Fruit fly (Drosophila melanogaster) whole organism, embryonic: ENCODE measurements around the gene Mgstl.

Source experiments
- Abd-B ChIP-seq: fragments of 200-800 bp; sonication (Bioruptor generic); optimal IDR thresholded peaks from 2 replicates; lab custom pipeline; 2018; ENCODE audit warnings: missing biosample characterization, mild to moderate bottlenecking, missing genetic modification characterization, moderate library complexity
- Ada2b ChIP-seq: fragments of 200-800 bp; sonication (Bioruptor generic); IDR thresholded peaks from 2 replicates; pipeline ENCODE4 v1.3.6; 2022; ENCODE audit warnings: missing biosample characterization, missing genetic modification characterization
- Asciz ChIP-seq: fragments of 200-800 bp; sonication (Bioruptor generic); optimal IDR thresholded peaks from 2 replicates; lab custom pipeline; 2017; ENCODE audit warnings: missing biosample characterization, mild to moderate bottlenecking, missing genetic modification characterization, missing genetic modification reagents
- CG10147 ChIP-seq: fragments of 200-800 bp; sonication (Bioruptor generic); optimal IDR thresholded peaks from 2 replicates; lab custom pipeline; 2019; ENCODE audit warnings: missing biosample characterization, mild to moderate bottlenecking, missing genetic modification characterization, moderate library complexity
- CG10959 ChIP-seq: fragments of 200-800 bp; sonication (Bioruptor generic); IDR thresholded peaks from 2 replicates; pipeline ENCODE4 v1.3.6; 2022; ENCODE audit warnings: missing biosample characterization, missing genetic modification characterization
- CG11696 ChIP-seq: fragments of 200-800 bp; sonication (Bioruptor generic); IDR thresholded peaks from 2 replicates; pipeline ENCODE4 v1.3.6; 2022; ENCODE audit warnings: missing biosample characterization, missing genetic modification characterization
- CG14050 ChIP-seq: fragments of 200-800 bp; sonication (Bioruptor generic); IDR thresholded peaks from 3 replicates; pipeline ENCODE4 v1.3.6; 2022; ENCODE audit warnings: missing biosample characterization, missing genetic modification characterization
- CG17359 ChIP-seq: fragments of 200-800 bp; sonication (Bioruptor generic); optimal IDR thresholded peaks from 3 replicates; lab custom pipeline; 2018; ENCODE audit warnings: missing biosample characterization, mild to moderate bottlenecking, missing genetic modification characterization, moderate library complexity
- CG17802 ChIP-seq: fragments of 200-800 bp; sonication (Bioruptor generic); optimal IDR thresholded peaks from 2 replicates; lab custom pipeline; 2018; ENCODE audit warnings: missing biosample characterization, mild to moderate bottlenecking, missing genetic modification characterization, moderate library complexity
- CG18262 ChIP-seq: fragments of 200-800 bp; optimal IDR thresholded peaks from 3 replicates; lab custom pipeline; 2019; ENCODE audit warnings: missing biosample characterization, mild to moderate bottlenecking, missing genetic modification characterization, moderate library complexity
- CG1832 ChIP-seq: fragments of 200-800 bp; sonication (Bioruptor generic); optimal IDR thresholded peaks from 2 replicates; lab custom pipeline; 2017; ENCODE audit warnings: missing biosample characterization, mild to moderate bottlenecking, missing genetic modification characterization, inconsistent platforms
- CG18476 ChIP-seq: fragments of 200-800 bp; sonication (Bioruptor generic); optimal IDR thresholded peaks from 2 replicates; lab custom pipeline; 2016; ENCODE audit warnings: missing biosample characterization, mild to moderate bottlenecking, missing genetic modification characterization
- CG18764 ChIP-seq: fragments of 200-800 bp; sonication (Bioruptor generic); optimal IDR thresholded peaks from 3 replicates; lab custom pipeline; 2016; ENCODE audit warnings: missing biosample characterization, missing genetic modification characterization
- CG32767 ChIP-seq: fragments of 200-800 bp; sonication (Bioruptor generic); IDR thresholded peaks from 2 replicates; pipeline ENCODE4 v1.3.6; 2022; ENCODE audit warnings: missing biosample characterization, missing genetic modification characterization
- CG32772 ChIP-seq: fragments of 200-800 bp; sonication (Bioruptor generic); IDR thresholded peaks from 2 replicates; pipeline ENCODE4 v1.3.6; 2022; ENCODE audit warnings: missing biosample characterization, missing genetic modification characterization
- CG3407 ChIP-seq: fragments of 200-800 bp; sonication (Bioruptor generic); optimal IDR thresholded peaks from 2 replicates; lab custom pipeline; 2018; ENCODE audit warnings: missing biosample characterization, mild to moderate bottlenecking, missing genetic modification characterization
- CG34224 ChIP-seq: fragments of 200-800 bp; sonication (Bioruptor generic); IDR thresholded peaks from 3 replicates; pipeline ENCODE4 v1.3.6; 2022; ENCODE audit warnings: missing biosample characterization, missing genetic modification characterization; ENCODE audit not compliant: partially characterized antibody
- CG4282 ChIP-seq: fragments of 200-800 bp; sonication (Bioruptor generic); optimal IDR thresholded peaks from 2 replicates; lab custom pipeline; 2016; ENCODE audit warnings: missing biosample characterization, missing genetic modification characterization
- CG4404 ChIP-seq: fragments of 200-800 bp; sonication (Bioruptor generic); IDR thresholded peaks from 2 replicates; pipeline ENCODE4 v1.3.6; 2022; ENCODE audit warnings: missing biosample characterization, missing genetic modification characterization
- CG4820 ChIP-seq: fragments of 200-800 bp; sonication (Bioruptor generic); optimal IDR thresholded peaks from 3 replicates; lab custom pipeline; 2016; ENCODE audit warnings: missing biosample characterization, missing genetic modification characterization
- CG7839 ChIP-seq: fragments of 200-800 bp; sonication (Bioruptor generic); optimal IDR thresholded peaks from 3 replicates; lab custom pipeline; 2018; ENCODE audit warnings: missing biosample characterization, mild to moderate bottlenecking, missing genetic modification characterization, moderate library complexity
- CG8290 ChIP-seq, 3 experiments: fragments of 200-800 bp; sonication (Bioruptor generic); optimal IDR thresholded peaks; 2 replicates each; lab custom pipeline; 2016 to 2019; ENCODE audit warnings: missing biosample characterization in 3 of 3, missing genetic modification characterization in 3 of 3, mild to moderate bottlenecking in 2 of 3, moderate library complexity in 1 of 3
- CG8478 ChIP-seq: fragments of >200 bp; optimal IDR thresholded peaks from 2 replicates; lab custom pipeline; 2018
- CG9876 ChIP-seq: fragments of 200-800 bp; sonication (Bioruptor generic); optimal IDR thresholded peaks from 2 replicates; lab custom pipeline; 2016; ENCODE audit warnings: missing biosample characterization, missing genetic modification characterization
- Chrac-16 ChIP-seq: fragments of 200-800 bp; sonication (Bioruptor generic); optimal IDR thresholded peaks from 3 replicates; lab custom pipeline; 2016; ENCODE audit warnings: missing biosample characterization, missing genetic modification characterization
- Dip3 ChIP-seq: fragments of 200-800 bp; sonication (Bioruptor generic); optimal IDR thresholded peaks from 3 replicates; lab custom pipeline; 2016; ENCODE audit warnings: missing biosample characterization, missing genetic modification characterization
- GATAe ChIP-seq: fragments of 200-800 bp; sonication (Bioruptor generic); conservative IDR thresholded peaks from 2 replicates; pipeline ENCODE4 v1.3.6; 2022; ENCODE audit warnings: missing biosample characterization, missing genetic modification characterization
- H15 ChIP-seq: fragments of 200-800 bp; sonication (Bioruptor generic); IDR thresholded peaks from 3 replicates; pipeline ENCODE4 v1.3.6; 2022; ENCODE audit warnings: missing biosample characterization, missing genetic modification characterization
- Hand ChIP-seq: fragments of 200-800 bp; sonication (Bioruptor generic); optimal IDR thresholded peaks from 2 replicates; lab custom pipeline; 2017; ENCODE audit warnings: mild to moderate bottlenecking, missing biosample characterization, missing genetic modification reagents, missing genetic modification characterization
- Hr51 ChIP-seq, 2 experiments: fragments of 200-800 bp; sonication (Bioruptor generic); optimal IDR thresholded peaks; 2 replicates in 1 of 2; 3 replicates in 1 of 2; lab custom pipeline; 2016 to 2018; ENCODE audit warnings: missing biosample characterization in 2 of 2, missing genetic modification characterization in 2 of 2, mild to moderate bottlenecking in 1 of 2, moderate library complexity in 1 of 2
- Med ChIP-seq: fragments of 200-800 bp; sonication (Bioruptor generic); peaks from one replicate; lab custom pipeline; 2016; ENCODE audit warnings: missing biosample characterization, missing genetic modification characterization, mild to moderate bottlenecking, inconsistent platforms, moderate library complexity
- Myb ChIP-seq: fragments of 200-800 bp; sonication (Bioruptor generic); optimal IDR thresholded peaks from 2 replicates; lab custom pipeline; 2016; ENCODE audit warnings: missing biosample characterization, missing genetic modification characterization
- Nf-YA ChIP-seq: fragments of 200-800 bp; sonication (Bioruptor generic); IDR thresholded peaks from 2 replicates; pipeline ENCODE4 v1.3.6; 2022; ENCODE audit warnings: missing biosample characterization, missing genetic modification characterization
- Poxn ChIP-seq: fragments of 200-800 bp; sonication (Bioruptor generic); IDR thresholded peaks from 2 replicates; pipeline ENCODE4 v1.3.6; 2022; ENCODE audit warnings: missing biosample characterization, missing genetic modification characterization
- Sox102F ChIP-seq: fragments of 200-800 bp; sonication (Bioruptor generic); optimal IDR thresholded peaks from 2 replicates; lab custom pipeline; 2018; ENCODE audit warnings: missing biosample characterization, mild to moderate bottlenecking, missing genetic modification characterization, moderate library complexity
- Sry-δ ChIP-seq: fragments of 200-800 bp; sonication (Bioruptor generic); optimal IDR thresholded peaks from 2 replicates; lab custom pipeline; 2016; ENCODE audit warnings: missing biosample characterization, missing genetic modification characterization
- bsh ChIP-seq, 2 experiments: fragments of 200-800 bp; sonication (Bioruptor generic); optimal IDR thresholded peaks; 2 replicates each; lab custom pipeline; 2017 to 2018; ENCODE audit warnings: mild to moderate bottlenecking in 2 of 2, missing biosample characterization in 2 of 2, missing genetic modification characterization in 2 of 2, moderate library complexity in 1 of 2
- cg ChIP-seq: fragments of 200-800 bp; sonication (Bioruptor generic); optimal IDR thresholded peaks from 3 replicates; lab custom pipeline; 2019; ENCODE audit warnings: missing biosample characterization, mild to moderate bottlenecking, missing genetic modification characterization, moderate library complexity
- corto ChIP-seq: fragments of 200-800 bp; sonication (Bioruptor generic); optimal IDR thresholded peaks from 2 replicates; lab custom pipeline; 2016; ENCODE audit warnings: missing biosample characterization, mild to moderate bottlenecking, missing genetic modification characterization, moderate library complexity
- crol ChIP-seq: fragments of 200-800 bp; sonication (Bioruptor generic); IDR thresholded peaks from 2 replicates; pipeline ENCODE4 v1.3.6; 2022; ENCODE audit warnings: missing biosample characterization, missing genetic modification characterization
- cwo ChIP-seq: fragments of 200-800 bp; sonication (Bioruptor generic); optimal IDR thresholded peaks from 3 replicates; lab custom pipeline; 2017; ENCODE audit warnings: missing biosample characterization, missing genetic modification characterization, mild to moderate bottlenecking, moderate library complexity, missing genetic modification reagents
- klu ChIP-seq: fragments of 200-800 bp; sonication (Bioruptor generic); IDR thresholded peaks from 2 replicates; pipeline ENCODE4 v1.3.6; 2022; ENCODE audit warnings: missing biosample characterization, missing genetic modification characterization
- onecut ChIP-seq: fragments of 200-800 bp; sonication (Bioruptor generic); IDR thresholded peaks from 2 replicates; pipeline ENCODE4 v1.3.6; 2022; ENCODE audit warnings: missing biosample characterization, missing genetic modification characterization
- ranshi ChIP-seq: fragments of 200-800 bp; sonication (Bioruptor generic); IDR thresholded peaks from 2 replicates; pipeline ENCODE4 v1.3.6; 2022; ENCODE audit warnings: missing biosample characterization, missing genetic modification characterization
- row ChIP-seq: fragments of 200-800 bp; sonication (Bioruptor generic); IDR thresholded peaks from 3 replicates; pipeline ENCODE4 v1.3.6; 2022; ENCODE audit warnings: missing biosample characterization, missing genetic modification characterization
- sens ChIP-seq: fragments of 200-800 bp; sonication (Bioruptor generic); peaks from one replicate; lab custom pipeline; 2016; ENCODE audit warnings: missing biosample characterization, missing genetic modification characterization
- sens-2 ChIP-seq: fragments of 200-800 bp; sonication (Bioruptor generic); IDR thresholded peaks from 2 replicates; pipeline ENCODE4 v1.3.6; 2022; ENCODE audit warnings: missing biosample characterization, missing genetic modification characterization
- shn ChIP-seq: fragments of 200-800 bp; sonication (Bioruptor generic); optimal IDR thresholded peaks from 3 replicates; lab custom pipeline; 2016; ENCODE audit warnings: missing biosample characterization, missing genetic modification characterization
- sima ChIP-seq: fragments of 200-800 bp; sonication (Bioruptor generic); optimal IDR thresholded peaks from 2 replicates; lab custom pipeline; 2016; ENCODE audit warnings: missing biosample characterization, missing genetic modification characterization
- unpg ChIP-seq: fragments of 200-800 bp; sonication (Bioruptor generic); optimal IDR thresholded peaks from 3 replicates; lab custom pipeline; 2018; ENCODE audit warnings: missing biosample characterization, mild to moderate bottlenecking, missing genetic modification characterization, moderate library complexity
- wek ChIP-seq: fragments of 200-800 bp; sonication (Bioruptor generic); optimal IDR thresholded peaks from 3 replicates; lab custom pipeline; 2018; ENCODE audit warnings: missing biosample characterization, mild to moderate bottlenecking, missing genetic modification characterization, moderate library complexity
- z ChIP-seq: fragments of 200-800 bp; sonication (Bioruptor generic); IDR thresholded peaks from 3 replicates; pipeline ENCODE4 v1.3.6; 2022; ENCODE audit warnings: missing biosample characterization, missing genetic modification characterization

Mgstl gene

DNA sequence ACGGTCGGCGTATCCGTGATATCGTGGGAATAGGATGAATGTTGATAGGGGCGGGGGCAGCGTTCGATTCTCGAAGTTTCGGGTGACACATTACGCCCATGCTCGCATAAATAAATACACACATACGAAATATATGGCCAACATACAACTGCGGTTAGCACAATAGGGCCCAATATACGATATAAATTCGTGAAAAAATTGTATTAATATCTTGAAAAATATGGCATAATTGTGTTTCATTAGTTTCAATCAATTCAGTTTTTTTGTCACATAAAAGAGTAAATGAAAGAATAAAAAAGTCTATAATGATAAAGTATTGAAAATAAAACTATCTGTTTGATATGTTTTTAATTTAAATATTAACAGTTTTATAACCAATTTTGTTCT, 6.0 kb upstream of the Mgstl start:
- no peak for TF ChIP-seq corto (GFP tag; lab: Kevin White, UChicago)
- TF ChIP-seq sens-2, result no peak
- 0 out of 3 replicates have a peak, but pooled peaks have one; percentile 40 for TF ChIP-seq z
- no peak for TF ChIP-seq Abd-B
- no peak for TF ChIP-seq GATAe (GFP tag; lab: Robert Waterston, UW)
- no peak for TF ChIP-seq CG8290 (GFP tag; optimal IDR thresholded peaks at IDR 0.05; lab: Kevin White, UChicago)
- peak in 1 of 2 experiments; percentile 21 for TF ChIP-seq CG8290 (tag; optimal IDR thresholded peaks at IDR 0.05; lab: Kevin White, UChicago)
- TF ChIP-seq CG10147, result no peak
- TF ChIP-seq cwo, result no peak
- peak in 1 of 2 experiments; percentile 26 for TF ChIP-seq bsh (GFP tag; optimal IDR thresholded peaks at IDR 0.05; lab: Kevin White, UChicago)
- TF ChIP-seq klu, result no peak
- TF ChIP-seq row, result peak; percentile 53; the same call in 1 of the 3 replicates
- TF ChIP-seq Poxn (GFP tag; lab: Robert Waterston, UW), result no peak
- TF ChIP-seq CG18262 (tag; lab: Kevin White, UChicago), result peak; percentile 24
- TF ChIP-seq cg (GFP tag; lab: Kevin White, UChicago), result no peak
- peak; percentile 17 for TF ChIP-seq unpg (GFP tag; lab: Kevin White, UChicago)
- TF ChIP-seq sens (GFP tag; lab: Kevin White, UChicago), result peak; percentile 31
- TF ChIP-seq sima (GFP tag; lab: Kevin White, UChicago), result no peak
- no peak for TF ChIP-seq CG4820 (GFP tag; lab: Kevin White, UChicago)
- no peak for TF ChIP-seq CG4404 (GFP tag; lab: Robert Waterston, UW)
- no peak for TF ChIP-seq Asciz (GFP tag; lab: Kevin White, UChicago)
- peak; percentile 5 for TF ChIP-seq Sox102F (GFP tag; lab: Kevin White, UChicago)
- no peak for TF ChIP-seq CG8478 (lab: Kevin White, UChicago)
- no peak for TF ChIP-seq CG18476 (GFP tag; lab: Kevin White, UChicago)
- TF ChIP-seq Hand (GFP tag; lab: Kevin White, UChicago), result no peak
- no peak for TF ChIP-seq CG32772
- no peak for TF ChIP-seq CG10959
- TF ChIP-seq Med (GFP tag; lab: Kevin White, UChicago), result peak; percentile 21
- TF ChIP-seq onecut (GFP tag; lab: Robert Waterston, UW), result no peak
- no peak for TF ChIP-seq CG34224 (GFP tag; lab: Robert Waterston, UW)
- TF ChIP-seq CG3407 (GFP tag; lab: Kevin White, UChicago), result no peak
- no peak for TF ChIP-seq CG9876 (GFP tag; lab: Kevin White, UChicago)
- no peak for TF ChIP-seq Myb
- no peak for TF ChIP-seq H15 (GFP tag; lab: Robert Waterston, UW)
- TF ChIP-seq CG4282 (GFP tag; lab: Kevin White, UChicago), result no peak
- TF ChIP-seq Sry-δ (GFP tag; lab: Kevin White, UChicago), result no peak
- no peak for TF ChIP-seq CG14050 (GFP tag; lab: Robert Waterston, UW)
- TF ChIP-seq CG11696 (GFP tag; lab: Robert Waterston, UW), result peak; percentile 92
- no peak for TF ChIP-seq Dip3 (GFP tag; lab: Kevin White, UChicago)
- TF ChIP-seq wek (GFP tag; lab: Kevin White, UChicago), result no peak
- TF ChIP-seq CG1832 (GFP tag; lab: Kevin White, UChicago), result no peak
- TF ChIP-seq crol (GFP tag; lab: Robert Waterston, UW), result no peak
- TF ChIP-seq shn, result no peak
- peak in 1 of 2 experiments; percentile 26 for TF ChIP-seq Hr51 (GFP tag; optimal IDR thresholded peaks at IDR 0.05; lab: Kevin White, UChicago)
- no peak for TF ChIP-seq ranshi
- no peak for TF ChIP-seq CG17802 (tag; lab: Kevin White, UChicago)
- no peak for TF ChIP-seq CG32767 (GFP tag; lab: Robert Waterston, UW)
- no peak for TF ChIP-seq Nf-YA (GFP tag; lab: Robert Waterston, UW)
- TF ChIP-seq CG7839 (tag; lab: Kevin White, UChicago), result peak; percentile 24
- peak; percentile 37; the same call in 1 of the 2 replicates for TF ChIP-seq Ada2b (GFP tag; lab: Robert Waterston, UW)
- no peak for TF ChIP-seq Chrac-16 (GFP tag; lab: Kevin White, UChicago)
- TF ChIP-seq CG17359 (tag; lab: Kevin White, UChicago), result peak; percentile 0
- no peak for TF ChIP-seq CG18764 (GFP tag; lab: Kevin White, UChicago)
